Worm (Caenorhabditis elegans) whole organism, young adult: Measurements from ENCODE around the gene maph-1.3.

Source experiments
- B0336.3 ChIP-seq: fragments of 200-800 bp; sonication (Bioruptor generic); IDR thresholded peaks from 2 replicates; pipeline ENCODE4 v1.3.6; 2022; ENCODE audit warnings: missing genetic modification characterization, missing compliant biosample characterization
- D2030.7 ChIP-seq: fragments of 200-800 bp; sonication (Bioruptor generic); IDR thresholded peaks from 2 replicates; pipeline ENCODE4 v1.3.6; 2022; ENCODE audit warnings: missing genetic modification reagents, missing genetic modification characterization, missing compliant biosample characterization
- F37B4.10 ChIP-seq: fragments of 200-800 bp; sonication (Bioruptor generic); IDR thresholded peaks from 2 replicates; pipeline ENCODE4 v1.3.6; 2022; ENCODE audit warnings: missing genetic modification characterization, missing compliant biosample characterization
- Y53G8AR.9 ChIP-seq: fragments of 200-800 bp; sonication (Bioruptor generic); conservative IDR thresholded peaks from 2 replicates; pipeline ENCODE4 v1.3.6; 2022; ENCODE audit warnings: missing genetic modification reagents, missing genetic modification characterization, missing compliant biosample characterization
- akir-1 ChIP-seq: fragments of 200-800 bp; sonication (Bioruptor generic); optimal IDR thresholded peaks from 2 replicates; lab custom pipeline; 2018; ENCODE audit warnings: mild to moderate bottlenecking, missing genetic modification characterization, moderate library complexity, missing compliant biosample characterization
- cebp-1 ChIP-seq, 2 experiments: fragments of 200-800 bp in 1 of 2; sonication (Bioruptor generic) in 1 of 2; sonication (generic microtip) in 1 of 2; IDR thresholded peaks in 1 of 2; optimal IDR thresholded peaks in 1 of 2; 2 replicates each; pipeline versions ENCODE4 v1.3.6 to Lab custom; 2017 to 2022; ENCODE audit warnings: missing compliant biosample characterization in 2 of 2, missing genetic modification characterization in 2 of 2, mild to moderate bottlenecking in 1 of 2, missing genetic modification reagents in 1 of 2, moderate library complexity in 1 of 2
- dpl-1 ChIP-seq: fragments of 150-350 bp; optimal IDR thresholded peaks from 2 replicates; lab custom pipeline; 2014; ENCODE audit warnings: missing biosample characterization, missing genetic modification reagents, missing genetic modification characterization
- hmg-20 ChIP-seq: fragments of 200-800 bp; sonication (Bioruptor generic); IDR thresholded peaks from 2 replicates; pipeline ENCODE4 v1.3.6; 2022; ENCODE audit warnings: missing genetic modification reagents, missing genetic modification characterization, missing compliant biosample characterization
- lsy-27 ChIP-seq: sonication (generic microtip); optimal IDR thresholded peaks from 2 replicates; lab custom pipeline; 2017; ENCODE audit warnings: missing genetic modification characterization, mild to moderate bottlenecking, missing compliant biosample characterization, antibody characterized with exemption, missing genotype, borderline replicate concordance; ENCODE audit not compliant: insufficient read depth
- nfya-2 ChIP-seq: fragments of 200-800 bp; sonication (Bioruptor generic); IDR thresholded peaks from 2 replicates; pipeline ENCODE4 v1.3.6; 2022; ENCODE audit warnings: missing genetic modification reagents, missing genetic modification characterization, missing compliant biosample characterization
- sptf-2 ChIP-seq: fragments of 200-800 bp; sonication (Bioruptor generic); optimal IDR thresholded peaks from 2 replicates; lab custom pipeline; 2018; ENCODE audit warnings: mild to moderate bottlenecking, missing genetic modification characterization, missing compliant biosample characterization
- unc-62 ChIP-seq: fragments of 150-350 bp; optimal IDR thresholded peaks from 2 replicates; lab custom pipeline; 2014; ENCODE audit warnings: missing biosample characterization, missing genetic modification reagents, missing genetic modification characterization
- ztf-28 ChIP-seq: fragments of 200-800 bp; sonication (Bioruptor generic); IDR thresholded peaks from 2 replicates; pipeline ENCODE4 v1.3.6; 2022; ENCODE audit warnings: missing genetic modification reagents, missing genetic modification characterization, missing compliant biosample characterization

DNA sequence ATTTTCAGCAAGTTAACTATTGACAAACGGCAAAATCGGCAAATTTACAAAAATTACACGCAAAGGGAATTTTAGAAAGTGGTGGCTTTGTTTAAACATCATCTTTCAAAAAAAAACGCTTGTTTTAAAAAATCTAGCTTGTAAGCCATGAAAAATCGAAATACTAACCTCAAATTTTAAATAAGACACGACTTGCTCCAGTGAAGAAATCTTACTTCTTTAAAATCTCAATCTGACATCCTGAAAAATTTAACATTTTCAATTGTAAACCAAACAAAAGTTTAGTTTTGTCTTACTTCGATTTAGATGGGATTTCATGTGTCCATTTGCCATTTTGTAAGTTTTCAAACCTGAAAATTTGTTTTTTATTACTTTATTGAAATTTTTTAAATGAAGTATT, 12.9 kb upstream of the maph-1.3 start:
- TF ChIP-seq unc-62 (GFP tag; lab: Kevin White, UChicago), result no peak
- TF ChIP-seq B0336.3, result no peak
- TF ChIP-seq ztf-28 (GFP tag; lab: Robert Waterston, UW), result no peak
- TF ChIP-seq F37B4.10 (GFP tag; lab: Robert Waterston, UW), result no peak
- TF ChIP-seq Y53G8AR.9 (GFP tag; lab: Robert Waterston, UW), result no peak
- no peak for TF ChIP-seq hmg-20
- TF ChIP-seq nfya-2, result no peak
- no peak for TF ChIP-seq dpl-1
- no peak for TF ChIP-seq D2030.7 (GFP tag; lab: Robert Waterston, UW)
- TF ChIP-seq lsy-27 (tag; lab: Kevin White, UChicago), result no peak
- TF ChIP-seq sptf-2 (GFP tag; lab: Kevin White, UChicago), result no peak
- no peak for TF ChIP-seq cebp-1 (GFP tag; IDR thresholded peaks at IDR 0.05; lab: Robert Waterston, UW)
- TF ChIP-seq cebp-1 (tag; optimal IDR thresholded peaks at IDR 0.05; lab: Kevin White, UChicago), result no peak
- TF ChIP-seq akir-1 (GFP tag; lab: Kevin White, UChicago), result no peak
